Worm (Caenorhabditis elegans): Measurements from ENCODE around the gene sri-30.

- no peak for TF ChIP-seq unc-62 (GFP tag; optimal IDR thresholded peaks at IDR 0.05)
- no peak for TF ChIP-seq Y116A8C.19 (tag; optimal IDR thresholded peaks at IDR 0.05; ENCODE audit: borderline replicate concordance)
- TF ChIP-seq dpl-1 (GFP tag; optimal IDR thresholded peaks at IDR 0.05), result peak in 1 of 3 experiments; percentile 5
- no peak for TF ChIP-seq nhr-237 (tag; optimal IDR thresholded peaks at IDR 0.05)
These were observed 8.6 kb downstream of the sri-30 start for ce11 chrII:3054622-3055021.

Data from whole organism, L1 larva.